Worm (Caenorhabditis elegans): ENCODE data around the gene rol-8.

DNA sequence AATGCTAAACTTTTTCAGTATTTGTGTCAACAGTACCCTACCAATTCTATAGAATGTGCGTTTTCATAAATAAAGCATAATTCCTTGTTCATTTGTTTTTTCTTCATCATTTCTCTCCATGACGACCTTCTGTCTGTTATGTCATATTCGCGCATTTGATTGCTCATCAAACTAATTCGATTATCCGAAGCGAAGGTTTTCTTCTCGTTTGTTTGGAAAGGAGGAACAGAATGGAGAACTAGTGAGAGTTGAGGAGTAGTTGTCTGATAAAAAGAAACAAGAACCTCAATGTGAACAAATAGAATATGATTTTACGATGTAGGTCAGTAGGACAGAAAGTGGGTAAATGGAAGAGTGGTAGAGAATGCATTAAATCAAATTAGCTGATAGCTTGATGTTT is 18.7 kb downstream of the rol-8 start:
- TF ChIP-seq F13C5.2 (tag; optimal IDR thresholded peaks at IDR 0.05) (no peak), tra-4 (tag; optimal IDR thresholded peaks at IDR 0.05) (no peak), aly-1 (tag; optimal IDR thresholded peaks at IDR 0.05) (no peak), ama-1 (optimal IDR thresholded peaks at IDR 0.05) (no peak), flt-1 (GFP tag; IDR thresholded peaks at IDR 0.05) (no peak), sea-1 (GFP tag; conservative IDR thresholded peaks at IDR 0.05) (no peak), ceh-13 (GFP tag; optimal IDR thresholded peaks at IDR 0.05) (no peak), hmg-4 (GFP tag; optimal IDR thresholded peaks at IDR 0.05) (no peak), hnd-1 (tag; optimal IDR thresholded peaks at IDR 0.05) (no peak), B0310.2 (tag; optimal IDR thresholded peaks at IDR 0.05) (no peak), hmbx-1 (tag; optimal IDR thresholded peaks at IDR 0.05) (no peak), scrt-1 (GFP tag; IDR thresholded peaks at IDR 0.05) (no peak), ceh-36 (tag; optimal IDR thresholded peaks at IDR 0.05) (no peak)
